Worm (Caenorhabditis elegans) whole organism, early embryonic: Measurements from ENCODE around the gene H20J04.6.

ENCODE experiments used
- ama-1 ChIP-seq: fragments of 150-350 bp; optimal IDR thresholded peaks from 2 replicates; lab custom pipeline; 2014
- hmbx-1 ChIP-seq: sonication (generic microtip); optimal IDR thresholded peaks from 2 replicates; lab custom pipeline; 2016; ENCODE audit warnings: mild to moderate bottlenecking, missing genetic modification characterization, missing compliant biosample characterization
- tra-4 ChIP-seq: sonication (generic microtip); optimal IDR thresholded peaks from 2 replicates; lab custom pipeline; 2017; ENCODE audit warnings: missing genetic modification characterization, missing compliant biosample characterization

DNA sequence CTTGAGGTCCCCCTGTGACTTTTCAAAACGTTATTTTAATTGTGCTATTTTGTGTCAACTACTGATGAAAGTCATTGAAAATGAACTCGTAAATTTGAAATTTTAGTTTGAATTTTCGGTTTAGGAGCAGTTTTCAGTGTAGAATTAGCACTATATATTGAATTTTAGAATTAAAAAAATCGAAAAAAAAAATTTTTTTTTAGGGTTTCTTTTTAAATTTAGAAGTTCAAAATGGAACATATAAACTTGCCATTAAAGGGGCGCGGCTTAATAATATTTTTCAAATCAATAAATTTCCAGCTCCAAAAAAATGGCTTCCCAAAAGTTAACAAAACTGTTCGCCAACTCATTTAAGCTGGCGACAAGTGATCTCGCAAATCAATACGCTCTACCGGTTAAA is 27.8 kb downstream of the H20J04.6 start, which contains the start of gene H20J04.9:
- TF ChIP-seq tra-4 (no peak), ama-1 (lab: Kevin White, UChicago) (no peak), hmbx-1 (tag; lab: Kevin White, UChicago) (no peak)
